Worm (Caenorhabditis elegans) whole organism, midembryonic: ENCODE data around the gene C54F6.5.

Experiments
- T22C8.4 ChIP-seq: fragments of 200-800 bp; sonication (Bioruptor generic); IDR thresholded peaks from 2 replicates; pipeline ENCODE4 v1.3.6; 2022; ENCODE audit warnings: missing genetic modification characterization, missing compliant biosample characterization
- cog-1 ChIP-seq: sonication (generic microtip); optimal IDR thresholded peaks from 2 replicates; lab custom pipeline; 2016; ENCODE audit warnings: missing genetic modification characterization, missing compliant biosample characterization
- flt-1 ChIP-seq: fragments of 200-800 bp; sonication (Bioruptor generic); IDR thresholded peaks from 2 replicates; pipeline ENCODE4 v1.3.6; 2022; ENCODE audit warnings: missing genetic modification characterization, missing compliant biosample characterization
- klf-2 ChIP-seq: fragments of 200-800 bp; sonication (Bioruptor generic); conservative IDR thresholded peaks from 2 replicates; pipeline ENCODE4 v1.3.6; 2022; ENCODE audit warnings: missing genetic modification reagents, missing genetic modification characterization, missing compliant biosample characterization
- med-1 ChIP-seq: sonication (generic microtip); optimal IDR thresholded peaks from 2 replicates; lab custom pipeline; 2017; ENCODE audit warnings: missing genetic modification characterization, mild to moderate bottlenecking, missing compliant biosample characterization, antibody characterized with exemption, missing genetic modification reagents; ENCODE audit not compliant: insufficient read depth
- ref-1 ChIP-seq: fragments of 200-800 bp; sonication (Bioruptor generic); conservative IDR thresholded peaks from 2 replicates; pipeline ENCODE4 v1.3.6; 2022; ENCODE audit warnings: missing genetic modification reagents, missing genetic modification characterization, missing compliant biosample characterization
- tab-1 ChIP-seq: fragments of 200-800 bp; sonication (Bioruptor generic); IDR thresholded peaks from 2 replicates; pipeline ENCODE4 v1.3.6; 2022; ENCODE audit warnings: missing genetic modification characterization, missing compliant biosample characterization
- ztf-23 ChIP-seq: fragments of 200-800 bp; sonication (Bioruptor generic); IDR thresholded peaks from 2 replicates; pipeline ENCODE4 v1.3.6; 2022; ENCODE audit warnings: missing genetic modification reagents, missing genetic modification characterization, missing compliant biosample characterization
- ztf-29 ChIP-seq: fragments of 200-800 bp; sonication (Bioruptor generic); IDR thresholded peaks from 2 replicates; pipeline ENCODE4 v1.3.6; 2022; ENCODE audit warnings: missing genetic modification reagents, missing genetic modification characterization, missing compliant biosample characterization

DNA sequence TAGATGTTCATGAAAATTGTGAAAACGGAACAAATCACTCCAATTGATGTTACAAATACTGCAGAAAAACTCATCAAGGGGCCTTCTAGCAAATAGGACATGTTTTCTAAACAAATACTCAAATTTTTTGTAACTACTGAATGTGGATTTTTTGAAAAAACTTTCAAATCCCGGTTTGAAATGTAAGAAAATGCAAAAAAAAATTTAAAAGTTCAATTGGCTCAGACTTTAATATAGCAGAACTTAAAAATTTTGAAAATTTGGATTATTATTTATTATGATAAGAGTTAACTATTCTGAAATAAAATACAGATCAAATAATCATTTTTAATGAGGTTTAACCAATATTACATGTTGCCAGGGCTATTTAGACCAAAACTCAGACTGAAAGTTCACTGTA, 38.6 kb upstream of the C54F6.5 start, which contains the start of gene srbc-9:
- TF ChIP-seq klf-2 (GFP tag; lab: Robert Waterston, UW) (no peak), ztf-29 (no peak), flt-1 (GFP tag; lab: Robert Waterston, UW) (no peak), cog-1 (no peak), tab-1 (GFP tag; lab: Robert Waterston, UW) (no peak), ztf-23 (no peak), T22C8.4 (GFP tag; lab: Robert Waterston, UW) (no peak), ref-1 (GFP tag; lab: Robert Waterston, UW) (no peak), med-1 (GFP tag; lab: Kevin White, UChicago) (no peak)
